Fruit fly (Drosophila melanogaster) S2 (cell line): ENCODE results near the gene CG16890.

ENCODE experiments used
- CG8478 ChIP-seq: fragments of >200 bp; optimal IDR thresholded peaks from 2 replicates; lab custom pipeline; 2018
- CTCF ChIP-seq, 2 experiments: fragments of >200 bp; optimal IDR thresholded peaks; 2 replicates each; lab custom pipeline; 2018

DNA sequence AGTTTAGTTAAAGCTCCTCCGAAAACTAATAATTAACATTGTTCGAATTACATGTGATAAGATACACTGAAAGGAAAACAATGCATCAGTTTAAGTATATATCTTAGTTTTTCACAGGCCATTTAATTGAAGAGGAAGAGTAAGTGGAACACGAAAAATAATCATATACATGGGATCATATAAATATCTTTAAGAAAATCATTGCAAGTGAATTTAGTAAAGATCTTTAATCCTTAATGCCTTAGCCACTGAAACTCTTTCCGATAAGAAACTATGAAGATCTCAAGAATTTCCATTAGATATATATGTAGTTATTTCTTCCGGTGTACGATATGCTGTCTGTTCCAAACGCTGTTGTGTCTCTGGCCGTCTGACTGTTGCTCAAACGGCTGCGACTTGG, 5.5 kb downstream of the CG16890 start:
- TF ChIP-seq CG8478 (lab: Kevin White, UChicago) (no peak), CTCF (optimal IDR thresholded peaks at IDR 0.05; lab: Kevin White, UChicago) (no peak)
